Worm (Caenorhabditis elegans) whole organism, midembryonic: ENCODE results near the gene K02H11.9.

Experiments used
- cog-1 ChIP-seq: sonication (generic microtip); optimal IDR thresholded peaks from 2 replicates; lab custom pipeline; 2016; ENCODE audit warnings: missing genetic modification characterization, missing compliant biosample characterization
- klf-2 ChIP-seq: fragments of 200-800 bp; sonication (Bioruptor generic); conservative IDR thresholded peaks from 2 replicates; pipeline ENCODE4 v1.3.6; 2022; ENCODE audit warnings: missing genetic modification reagents, missing genetic modification characterization, missing compliant biosample characterization
- med-1 ChIP-seq: sonication (generic microtip); optimal IDR thresholded peaks from 2 replicates; lab custom pipeline; 2017; ENCODE audit warnings: missing genetic modification characterization, mild to moderate bottlenecking, missing compliant biosample characterization, antibody characterized with exemption, missing genetic modification reagents; ENCODE audit not compliant: insufficient read depth
- tab-1 ChIP-seq: fragments of 200-800 bp; sonication (Bioruptor generic); IDR thresholded peaks from 2 replicates; pipeline ENCODE4 v1.3.6; 2022; ENCODE audit warnings: missing genetic modification characterization, missing compliant biosample characterization

DNA sequence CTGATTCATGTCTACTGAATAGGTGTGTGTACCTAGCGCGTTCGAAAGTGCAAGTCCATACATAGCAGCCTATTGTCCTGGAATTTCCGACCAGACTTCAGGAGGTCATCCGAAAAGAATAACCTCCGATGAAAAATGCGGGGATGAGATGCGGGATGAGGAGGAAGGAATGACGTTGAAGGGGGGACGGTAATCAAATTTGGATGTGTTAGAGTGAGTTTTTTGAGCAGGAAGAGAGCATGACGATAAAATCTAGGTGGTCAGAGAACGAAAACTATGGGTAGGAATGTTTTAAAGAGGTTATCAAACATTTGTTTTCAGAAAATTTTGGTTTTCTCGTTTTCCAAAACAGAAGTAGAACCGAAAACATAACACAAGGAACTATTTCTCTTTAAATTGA is 50.8 kb downstream of the K02H11.9 start:
- TF ChIP-seq klf-2 (GFP tag; lab: Robert Waterston, UW) (no peak), med-1 (GFP tag; lab: Kevin White, UChicago) (no peak), cog-1 (tag; lab: Kevin White, UChicago) (no peak), tab-1 (GFP tag; lab: Robert Waterston, UW) (no peak)
